Fruit fly (Drosophila melanogaster): ENCODE measurements around the gene Ulp1.

Gene Ulp1

dm6 chrX:19152570-19153287 lies 55.3 kb downstream of the Ulp1 start (continued):
- TF ChIP-seq CG32532 (GFP tag; IDR thresholded peaks at IDR 0.05) (0 out of 2 replicates have a peak, but pooled peaks have one; percentile 16), CG8281 (tag; optimal IDR thresholded peaks at IDR 0.05) (no peak), CG12391 (tag; optimal IDR thresholded peaks at IDR 0.05) (peak; percentile 66), Doc3 (GFP tag; IDR thresholded peaks at IDR 0.05; ENCODE audit: partially characterized antibody) (no peak), Mrtf (GFP tag; IDR thresholded peaks at IDR 0.05) (0 out of 3 replicates have a peak, but pooled peaks have one; percentile 16), CG10321 (GFP tag; IDR thresholded peaks at IDR 0.05) (no peak; the same call in 1 of the 2 replicates), CG14050 (GFP tag; IDR thresholded peaks at IDR 0.05) (peak; percentile 36; the same call in 1 of the 3 replicates), jumu (GFP tag; optimal IDR thresholded peaks at IDR 0.05) (no peak), lmd (GFP tag; IDR thresholded peaks at IDR 0.05) (peak; percentile 50; the same call in 1 of the 2 replicates), Lhr (GFP tag; optimal IDR thresholded peaks at IDR 0.05) (no peak), ara (GFP tag; IDR thresholded peaks at IDR 0.05) (no peak), chinmo (GFP tag; IDR thresholded peaks at IDR 0.05; ENCODE audit: partially characterized antibody) (no peak), Sox100B (GFP tag; optimal IDR thresholded peaks at IDR 0.05) (peak; percentile 76), Rx (GFP tag; IDR thresholded peaks at IDR 0.05) (no peak), CG1792 (GFP tag; optimal IDR thresholded peaks at IDR 0.05) (no peak), pb (GFP tag; optimal IDR thresholded peaks at IDR 0.05) (no peak), CG3726 (GFP tag; IDR thresholded peaks at IDR 0.05) (no peak), ftz-f1 (GFP tag; optimal IDR thresholded peaks at IDR 0.05) (no peak), CG11723 (GFP tag; optimal IDR thresholded peaks at IDR 0.05) (no peak), scrt (GFP tag; optimal IDR thresholded peaks at IDR 0.05) (no peak), seq (GFP tag; IDR thresholded peaks at IDR 0.05) (0 out of 2 replicates have a peak, but pooled peaks have one; percentile 15), Fer2 (tag; optimal IDR thresholded peaks at IDR 0.05) (no peak), CG31441 (GFP tag; IDR thresholded peaks at IDR 0.05) (peak; percentile 73), btn (GFP tag; optimal IDR thresholded peaks at IDR 0.05) (no peak), Awh (GFP tag; IDR thresholded peaks at IDR 0.05) (no peak), CG17612 (GFP tag; IDR thresholded peaks at IDR 0.05) (no peak), pnt (GFP tag; optimal IDR thresholded peaks at IDR 0.05) (no peak), YL-1 (GFP tag; optimal IDR thresholded peaks at IDR 0.05) (no peak), Optix (GFP tag; IDR thresholded peaks at IDR 0.05) (no peak), vvl (GFP tag; IDR thresholded peaks at IDR 0.05) (peak; percentile 53), mirr (GFP tag; optimal IDR thresholded peaks at IDR 0.05) (no peak), gce (GFP tag; IDR thresholded peaks at IDR 0.05) (no peak), CG9932 (GFP tag; IDR thresholded peaks at IDR 0.05) (no peak), CG13624 (GFP tag; optimal IDR thresholded peaks at IDR 0.05) (no peak), crp (GFP tag; optimal IDR thresholded peaks at IDR 0.05) (no peak), CG10979 (tag; optimal IDR thresholded peaks at IDR 0.05) (peak; percentile 75), disco-r (GFP tag; optimal IDR thresholded peaks at IDR 0.05) (no peak), CG7786 (GFP tag; optimal IDR thresholded peaks at IDR 0.05) (no peak)

Measured in whole organism, embryonic.